3 fruit fly cellular contexts compared by ENCODE assay signal in the genomic region with DNA sequence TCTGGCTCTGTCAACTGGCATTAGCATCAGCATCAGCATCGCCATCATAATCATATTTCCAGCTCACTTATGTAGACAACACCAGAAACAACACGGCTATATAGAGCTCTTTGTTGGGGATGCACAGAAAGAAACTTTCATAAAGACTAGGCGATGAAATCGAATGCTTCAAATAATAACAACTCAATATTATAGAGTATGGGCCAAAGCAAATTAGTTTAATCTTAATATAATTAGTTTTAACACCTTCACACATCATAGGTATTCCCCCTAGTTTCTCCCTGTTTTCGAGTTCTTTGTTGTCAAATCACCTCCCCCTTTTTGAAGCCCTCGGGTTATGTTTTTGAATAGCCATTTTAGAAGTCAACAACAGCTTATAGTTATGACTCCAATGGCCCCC.
TF ChIP-seq lines count a peak whose summit lies in the region.

No protein-coding gene starts in this region.

- TF ChIP-seq CTCF in whole organism, embryonic (GFP tag; optimal IDR thresholded peaks at IDR 0.05; lab: Kevin White, UChicago) = no peak

TF ChIP-seq in whole organism, embryonic, 481 proteins besides CTCF, POLR2A, EP300 and RAD21 (continues in another document):
- TF ChIP-seq maf-S (GFP tag; optimal IDR thresholded peaks at IDR 0.05; lab: Kevin White, UChicago) (no peak), ci (GFP tag; IDR thresholded peaks at IDR 0.05; lab: Robert Waterston, UW) (peak; percentile 67; the same call in 2 of the 3 replicates), nmo (GFP tag; optimal IDR thresholded peaks at IDR 0.05; lab: Kevin White, UChicago) (peak; percentile 42), sug (tag; optimal IDR thresholded peaks at IDR 0.05; lab: Kevin White, UChicago) (no peak), bsh (GFP tag; optimal IDR thresholded peaks at IDR 0.05; lab: Kevin White, UChicago) (peak in 1 of 2 experiments; percentile 67), H15 (GFP tag; IDR thresholded peaks at IDR 0.05; lab: Robert Waterston, UW) (0 out of 3 replicates have a peak, but pooled peaks have one; percentile 43), CG12744 (GFP tag; optimal IDR thresholded peaks at IDR 0.05; lab: Kevin White, UChicago) (no peak), run (tag; optimal IDR thresholded peaks at IDR 0.05; lab: Kevin White, UChicago) (no peak), CG17912 (GFP tag; optimal IDR thresholded peaks at IDR 0.05; lab: Kevin White, UChicago) (no peak), disco-r (GFP tag; optimal IDR thresholded peaks at IDR 0.05; lab: Kevin White, UChicago) (no peak), CG13424 (tag; optimal IDR thresholded peaks at IDR 0.05; lab: Kevin White, UChicago) (peak; percentile 3), CG6683 (GFP tag; optimal IDR thresholded peaks at IDR 0.05; lab: Kevin White, UChicago) (no peak), CG16815 (GFP tag; optimal IDR thresholded peaks at IDR 0.05; lab: Kevin White, UChicago) (no peak), CG12236 (GFP tag; optimal IDR thresholded peaks at IDR 0.05; lab: Kevin White, UChicago) (no peak), az2 (GFP tag; optimal IDR thresholded peaks at IDR 0.05; lab: Kevin White, UChicago) (peak; percentile 41), CG34224 (GFP tag; IDR thresholded peaks at IDR 0.05; lab: Robert Waterston, UW; ENCODE audit: partially characterized antibody) (no peak), CHES-1-like (GFP tag; optimal IDR thresholded peaks at IDR 0.05; lab: Kevin White, UChicago) (no peak), CG18599 (GFP tag; optimal IDR thresholded peaks at IDR 0.05; lab: Kevin White, UChicago) (no peak), zfh2 (GFP tag; optimal IDR thresholded peaks at IDR 0.05; lab: Kevin White, UChicago) (no peak), CG8359 (GFP tag; optimal IDR thresholded peaks at IDR 0.05; lab: Kevin White, UChicago; ENCODE audit: borderline replicate concordance) (peak; percentile 4), lmd (GFP tag; IDR thresholded peaks at IDR 0.05; lab: Robert Waterston, UW) (0 out of 2 replicates have a peak, but pooled peaks have one; percentile 24), crol (GFP tag; IDR thresholded peaks at IDR 0.05; lab: Robert Waterston, UW) (no peak), fd96Cb (tag; optimal IDR thresholded peaks at IDR 0.05; lab: Kevin White, UChicago) (peak; percentile 26), BEAF-32 (GFP tag; optimal IDR thresholded peaks at IDR 0.05; lab: Kevin White, UChicago) (no peak), kay (GFP tag; optimal IDR thresholded peaks at IDR 0.05; lab: Kevin White, UChicago) (no peak), CG4424 (GFP tag; optimal IDR thresholded peaks at IDR 0.05; lab: Kevin White, UChicago) (peak; percentile 2), aop (GFP tag; IDR thresholded peaks at IDR 0.05; lab: Robert Waterston, UW) (0 out of 2 replicates have a peak, but pooled peaks have one; percentile 16), Lhr (GFP tag; optimal IDR thresholded peaks at IDR 0.05; lab: Kevin White, UChicago) (no peak)

TF ChIP-seq in whole organism, prepupa, 60 proteins besides CTCF, POLR2A, EP300 and RAD21 (continues in another document):
- no peak for TF ChIP-seq CG34406 (GFP tag; optimal IDR thresholded peaks at IDR 0.05; lab: Kevin White, UChicago)
- peak; percentile 19 for TF ChIP-seq Ets96B (tag; optimal IDR thresholded peaks at IDR 0.05; lab: Kevin White, UChicago)
- TF ChIP-seq spab (GFP tag; optimal IDR thresholded peaks at IDR 0.05; lab: Kevin White, UChicago) = no peak
- no peak for TF ChIP-seq Blimp-1 (GFP tag; optimal IDR thresholded peaks at IDR 0.05; lab: Kevin White, UChicago)
- no peak for TF ChIP-seq CG11762 (GFP tag; optimal IDR thresholded peaks at IDR 0.05; lab: Kevin White, UChicago; ENCODE audit: insufficient read depth)
- TF ChIP-seq Sox15 (GFP tag; optimal IDR thresholded peaks at IDR 0.05; lab: Kevin White, UChicago) = no peak
- no peak for TF ChIP-seq esn (GFP tag; optimal IDR thresholded peaks at IDR 0.05; lab: Kevin White, UChicago)
- no peak for TF ChIP-seq Lpt (GFP tag; optimal IDR thresholded peaks at IDR 0.05; lab: Kevin White, UChicago)
- TF ChIP-seq CG10631 (GFP tag; optimal IDR thresholded peaks at IDR 0.05; lab: Kevin White, UChicago) = peak; percentile 0
- TF ChIP-seq CG11902 (GFP tag; optimal IDR thresholded peaks at IDR 0.05; lab: Kevin White, UChicago) = no peak
- TF ChIP-seq fd85E (GFP tag; optimal IDR thresholded peaks at IDR 0.05; lab: Kevin White, UChicago) = no peak
- TF ChIP-seq ss (GFP tag; optimal IDR thresholded peaks at IDR 0.05; lab: Kevin White, UChicago) = no peak
- TF ChIP-seq dac (GFP tag; optimal IDR thresholded peaks at IDR 0.05; lab: Kevin White, UChicago) = no peak
- TF ChIP-seq CG9139 (GFP tag; optimal IDR thresholded peaks at IDR 0.05; lab: Kevin White, UChicago) = no peak
- TF ChIP-seq Gug (GFP tag; IDR thresholded peaks at IDR 0.05; lab: Robert Waterston, UW) = no peak
- peak; percentile 38 for TF ChIP-seq CG15336 (GFP tag; IDR thresholded peaks at IDR 0.05; lab: Robert Waterston, UW)
- no peak for TF ChIP-seq CG6854 (GFP tag; optimal IDR thresholded peaks at IDR 0.05; lab: Kevin White, UChicago)
- peak; percentile 20 for TF ChIP-seq achi (GFP tag; optimal IDR thresholded peaks at IDR 0.05; lab: Kevin White, UChicago)
- peak; percentile 73 for TF ChIP-seq Eip78C (GFP tag; lab: Kevin White, UChicago)
- TF ChIP-seq OdsH (GFP tag; optimal IDR thresholded peaks at IDR 0.05; lab: Kevin White, UChicago) = peak; percentile 31
- TF ChIP-seq Sox102F (GFP tag; optimal IDR thresholded peaks at IDR 0.05; lab: Kevin White, UChicago) = no peak
- no peak for TF ChIP-seq fkh (GFP tag; optimal IDR thresholded peaks at IDR 0.05; lab: Kevin White, UChicago)
- TF ChIP-seq lz (GFP tag; optimal IDR thresholded peaks at IDR 0.05; lab: Kevin White, UChicago) = no peak
- no peak for TF ChIP-seq CG8319 (GFP tag; optimal IDR thresholded peaks at IDR 0.05; lab: Kevin White, UChicago)
- TF ChIP-seq CG7368 (GFP tag; optimal IDR thresholded peaks at IDR 0.05; lab: Kevin White, UChicago) = no peak
- no peak for TF ChIP-seq CG6808 (GFP tag; optimal IDR thresholded peaks at IDR 0.05; lab: Kevin White, UChicago)
- no peak for TF ChIP-seq CG31627 (GFP tag; optimal IDR thresholded peaks at IDR 0.05; lab: Kevin White, UChicago)
- TF ChIP-seq Met (GFP tag; optimal IDR thresholded peaks at IDR 0.05; lab: Kevin White, UChicago) = no peak
- no peak for TF ChIP-seq net (GFP tag; optimal IDR thresholded peaks at IDR 0.05; lab: Kevin White, UChicago)
- TF ChIP-seq Smox (GFP tag; optimal IDR thresholded peaks at IDR 0.05; lab: Kevin White, UChicago) = no peak
- peak; percentile 1 for TF ChIP-seq acj6 (GFP tag; optimal IDR thresholded peaks at IDR 0.05; lab: Kevin White, UChicago)
- TF ChIP-seq CG32006 (GFP tag; optimal IDR thresholded peaks at IDR 0.05; lab: Kevin White, UChicago) = peak; percentile 38

TF ChIP-seq in whole organism, pupa, 21 proteins besides CTCF, POLR2A, EP300 and RAD21:
- TF ChIP-seq D1 (tag; optimal IDR thresholded peaks at IDR 0.05; lab: Kevin White, UChicago) (no peak), CG32121 (GFP tag; IDR thresholded peaks at IDR 0.05; lab: Robert Waterston, UW) (no peak), Ets98B (GFP tag; IDR thresholded peaks at IDR 0.05; lab: Robert Waterston, UW) (peak; percentile 41; the same call in 1 of the 2 replicates), Snoo (tag; optimal IDR thresholded peaks at IDR 0.05; lab: Kevin White, UChicago) (no peak), CG13204 (GFP tag; optimal IDR thresholded peaks at IDR 0.05; lab: Kevin White, UChicago) (no peak), CG15710 (tag; optimal IDR thresholded peaks at IDR 0.05; lab: Kevin White, UChicago) (no peak), rn (GFP tag; IDR thresholded peaks at IDR 0.05; lab: Robert Waterston, UW) (no peak), Pif1B (GFP tag; optimal IDR thresholded peaks at IDR 0.05; lab: Kevin White, UChicago) (no peak), Pif1A (GFP tag; optimal IDR thresholded peaks at IDR 0.05; lab: Kevin White, UChicago) (no peak), gl (tag; optimal IDR thresholded peaks at IDR 0.05; lab: Kevin White, UChicago) (no peak), CG34367 (tag; optimal IDR thresholded peaks at IDR 0.05; lab: Kevin White, UChicago) (no peak), CG12605 (GFP tag; IDR thresholded peaks at IDR 0.05; lab: Robert Waterston, UW) (peak; percentile 24; the same call in 1 of the 2 replicates), CG8301 (tag; optimal IDR thresholded peaks at IDR 0.05; lab: Kevin White, UChicago) (peak; percentile 23), CG17806 (tag; optimal IDR thresholded peaks at IDR 0.05; lab: Kevin White, UChicago) (peak; percentile 12), fd96Ca (GFP tag; IDR thresholded peaks at IDR 0.05; lab: Robert Waterston, UW) (peak; percentile 39; the same call in 1 of the 3 replicates), CG14655 (GFP tag; optimal IDR thresholded peaks at IDR 0.05; lab: Kevin White, UChicago) (peak; percentile 34), CG8159 (tag; optimal IDR thresholded peaks at IDR 0.05; lab: Kevin White, UChicago) (peak; percentile 25), EcR (GFP tag; optimal IDR thresholded peaks at IDR 0.05; lab: Kevin White, UChicago) (no peak), CG4496 (GFP tag; IDR thresholded peaks at IDR 0.05; lab: Robert Waterston, UW) (peak; percentile 48; the same call in 1 of the 3 replicates), CG10348 (GFP tag; IDR thresholded peaks at IDR 0.05; lab: Robert Waterston, UW) (no peak), CG9948 (tag; optimal IDR thresholded peaks at IDR 0.05; lab: Kevin White, UChicago) (peak; percentile 19)

Comparison
In these comparisons a context has a peak if more than half of its experiments do, and no peak if none do; other contexts are left out.
1. Of the 7 proteins assayed by ChIP-seq in both whole organism, embryonic and whole organism, prepupa: peak only in whole organism, embryonic: Blimp-1 and Sox102F; only in whole organism, prepupa: none; in both: none; in neither: 5.